Fruit fly (Drosophila melanogaster): ENCODE results near the gene z.

Gene z

DNA sequence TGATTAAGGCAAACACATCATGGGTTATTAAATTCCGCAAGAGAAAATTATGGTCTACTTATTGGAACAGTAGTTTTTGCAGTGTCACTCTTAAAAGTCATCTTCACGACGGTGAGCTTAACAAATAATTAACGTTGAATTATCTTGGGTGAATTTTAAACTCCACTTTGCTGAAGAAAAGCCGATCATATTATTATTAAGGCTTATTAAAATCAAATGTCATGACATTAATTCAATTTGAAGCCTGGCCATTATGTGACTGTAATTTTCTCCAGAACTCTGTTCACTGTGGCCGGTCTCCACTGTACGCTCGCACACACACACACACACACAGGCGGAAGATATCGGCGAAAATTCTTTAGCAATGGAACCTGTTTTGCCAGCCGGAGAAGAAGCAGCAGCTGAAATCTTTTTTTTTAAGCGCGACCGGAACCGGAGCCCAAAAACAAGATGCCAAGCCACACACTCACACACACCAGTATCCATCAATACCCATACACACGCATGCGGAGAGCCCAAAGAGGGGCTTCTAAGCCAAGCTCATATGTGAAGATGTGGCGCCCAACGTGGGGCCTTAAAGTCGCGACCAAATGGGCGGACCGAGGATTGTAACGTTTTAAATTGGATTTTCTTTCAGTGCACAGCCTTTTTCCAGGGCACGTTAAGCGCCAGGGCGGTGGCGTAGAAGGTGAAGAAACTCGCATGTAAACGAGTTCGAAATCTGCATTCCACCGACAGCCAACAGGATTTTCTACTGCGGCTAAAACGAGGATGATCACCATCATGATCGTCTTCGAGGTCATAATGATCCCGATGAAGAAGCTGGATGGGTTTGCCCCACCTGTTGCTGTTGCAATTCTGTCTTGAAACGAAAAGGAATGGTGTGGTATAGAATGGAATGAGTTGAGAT lies 8.0 kb downstream of the z start (continued):
- no peak for TF ChIP-seq CG15601 (tag; optimal IDR thresholded peaks at IDR 0.05)
- TF ChIP-seq CG1832 (GFP tag; optimal IDR thresholded peaks at IDR 0.05) = no peak
- no peak for TF ChIP-seq mld (GFP tag; IDR thresholded peaks at IDR 0.05; ENCODE audit: partially characterized antibody)
- no peak for TF ChIP-seq vfl (GFP tag; optimal IDR thresholded peaks at IDR 0.05)
- TF ChIP-seq CG17802 (tag; optimal IDR thresholded peaks at IDR 0.05) = no peak
- TF ChIP-seq row (GFP tag; IDR thresholded peaks at IDR 0.05) = peak; percentile 54
- no peak for TF ChIP-seq Nf-YA (GFP tag; IDR thresholded peaks at IDR 0.05)
- TF ChIP-seq Gsc (GFP tag; IDR thresholded peaks at IDR 0.05) = no peak
- TF ChIP-seq luna (GFP tag; optimal IDR thresholded peaks at IDR 0.05) = no peak
- TF ChIP-seq CG12236 (GFP tag; optimal IDR thresholded peaks at IDR 0.05) = no peak
- no peak for TF ChIP-seq Neu2 (GFP tag; optimal IDR thresholded peaks at IDR 0.05; ENCODE audit: borderline replicate concordance)
- no peak for TF ChIP-seq tup (GFP tag; optimal IDR thresholded peaks at IDR 0.05)
- TF ChIP-seq Ets65A (GFP tag) = peak; percentile 57
- no peak for TF ChIP-seq Hand (GFP tag; optimal IDR thresholded peaks at IDR 0.05)
- TF ChIP-seq Ada2b (GFP tag; IDR thresholded peaks at IDR 0.05) = no peak
- no peak for TF ChIP-seq Mad (GFP tag; optimal IDR thresholded peaks at IDR 0.05)
- peak; percentile 68 for TF ChIP-seq Med (GFP tag)
- TF ChIP-seq CG7271 (tag; optimal IDR thresholded peaks at IDR 0.05) = no peak
- TF ChIP-seq CG6765 (GFP tag; optimal IDR thresholded peaks at IDR 0.05) = no peak
- no peak for TF ChIP-seq maf-S (GFP tag; optimal IDR thresholded peaks at IDR 0.05)
- peak in 1 of 2 experiments; percentile 52 for TF ChIP-seq bsh (GFP tag; optimal IDR thresholded peaks at IDR 0.05)
- TF ChIP-seq Kr (GFP tag; optimal IDR thresholded peaks at IDR 0.05) = no peak
- TF ChIP-seq Dfd (GFP tag; optimal IDR thresholded peaks at IDR 0.05) = no peak
- peak; percentile 60 for TF ChIP-seq sens (GFP tag)
- TF ChIP-seq grau (tag; optimal IDR thresholded peaks at IDR 0.05) = peak; percentile 80
- TF ChIP-seq en (GFP tag; optimal IDR thresholded peaks at IDR 0.05) = no peak
- no peak for TF ChIP-seq tin (GFP tag; optimal IDR thresholded peaks at IDR 0.05)
- no peak for TF ChIP-seq ERR (GFP tag; optimal IDR thresholded peaks at IDR 0.05)
- TF ChIP-seq CG3726 (GFP tag; IDR thresholded peaks at IDR 0.05) = no peak
- no peak for TF ChIP-seq CG4328 (GFP tag; optimal IDR thresholded peaks at IDR 0.05)
- TF ChIP-seq CG14965 (GFP tag; optimal IDR thresholded peaks at IDR 0.05; ENCODE audit: borderline replicate concordance) = no peak
- TF ChIP-seq Sry-β (GFP tag; optimal IDR thresholded peaks at IDR 0.05) = no peak
- TF ChIP-seq CG6689 (GFP tag; IDR thresholded peaks at IDR 0.05) = no peak
- no peak for TF ChIP-seq ftz-f1 (GFP tag; optimal IDR thresholded peaks at IDR 0.05)
- no peak for TF ChIP-seq CG7556 (GFP tag; optimal IDR thresholded peaks at IDR 0.05)
- TF ChIP-seq HmgZ (tag; optimal IDR thresholded peaks at IDR 0.05) = no peak
- TF ChIP-seq dpn (GFP tag; optimal IDR thresholded peaks at IDR 0.05) = no peak
- no peak for TF ChIP-seq Dp (GFP tag; optimal IDR thresholded peaks at IDR 0.05)
- no peak for TF ChIP-seq Usf (GFP tag; optimal IDR thresholded peaks at IDR 0.05)
- TF ChIP-seq Tbp (GFP tag; optimal IDR thresholded peaks at IDR 0.05) = no peak
- TF ChIP-seq prd (optimal IDR thresholded peaks at IDR 0.05) = no peak
- no peak for TF ChIP-seq prd (GFP tag; IDR thresholded peaks at IDR 0.05)
- TF ChIP-seq slbo (GFP tag; IDR thresholded peaks at IDR 0.05) = peak; percentile 32; the same call in 1 of the 2 replicates
- peak; percentile 19 for TF ChIP-seq pfk (GFP tag; optimal IDR thresholded peaks at IDR 0.05)
- no peak for TF ChIP-seq Drgx (GFP tag; IDR thresholded peaks at IDR 0.05)
- no peak for TF ChIP-seq GATAe (GFP tag; conservative IDR thresholded peaks at IDR 0.05)
- TF ChIP-seq z (GFP tag; IDR thresholded peaks at IDR 0.05) = 0 out of 3 replicates have a peak, but pooled peaks have one; percentile 16
- TF ChIP-seq gem (tag; optimal IDR thresholded peaks at IDR 0.05) = no peak
- no peak for TF ChIP-seq CG1603 (tag; optimal IDR thresholded peaks at IDR 0.05)
- TF ChIP-seq CG18476 (GFP tag; optimal IDR thresholded peaks at IDR 0.05) = no peak
